Worm (Caenorhabditis elegans): ENCODE measurements around the gene T24E12.6.

- no peak for TF ChIP-seq nhr-11 (tag; optimal IDR thresholded peaks at IDR 0.05)
- no peak for TF ChIP-seq rnt-1 (tag; optimal IDR thresholded peaks at IDR 0.05)
- TF ChIP-seq vab-15 (tag; optimal IDR thresholded peaks at IDR 0.05): no peak
- no peak for TF ChIP-seq mdl-1 (tag; optimal IDR thresholded peaks at IDR 0.05)
- TF ChIP-seq mep-1 (tag; optimal IDR thresholded peaks at IDR 0.05): no peak
- TF ChIP-seq blmp-1 (tag; optimal IDR thresholded peaks at IDR 0.05): no peak
- no peak for TF ChIP-seq ceh-90 (tag; optimal IDR thresholded peaks at IDR 0.05)
- TF ChIP-seq unc-130 (tag; optimal IDR thresholded peaks at IDR 0.05): no peak
- TF ChIP-seq unc-62 (GFP tag; optimal IDR thresholded peaks at IDR 0.05): no peak
- TF ChIP-seq nhr-12 (tag; optimal IDR thresholded peaks at IDR 0.05): no peak
- no peak for TF ChIP-seq Y116A8C.19 (tag; optimal IDR thresholded peaks at IDR 0.05; ENCODE audit: borderline replicate concordance)
- TF ChIP-seq lin-39 (tag; optimal IDR thresholded peaks at IDR 0.05): no peak
Measured at ce11 chrII:3782309-3783000, 21.0 kb upstream of the T24E12.6 start, which contains the start of gene T24E12.2.

All from whole organism, L1 larva.